Worm (Caenorhabditis elegans): Measurements from ENCODE around the gene ptp-8.
A peak's percentile ranks its signal among the peaks of the same experiment; 100 is the strongest.

ptp-8 gene

DNA sequence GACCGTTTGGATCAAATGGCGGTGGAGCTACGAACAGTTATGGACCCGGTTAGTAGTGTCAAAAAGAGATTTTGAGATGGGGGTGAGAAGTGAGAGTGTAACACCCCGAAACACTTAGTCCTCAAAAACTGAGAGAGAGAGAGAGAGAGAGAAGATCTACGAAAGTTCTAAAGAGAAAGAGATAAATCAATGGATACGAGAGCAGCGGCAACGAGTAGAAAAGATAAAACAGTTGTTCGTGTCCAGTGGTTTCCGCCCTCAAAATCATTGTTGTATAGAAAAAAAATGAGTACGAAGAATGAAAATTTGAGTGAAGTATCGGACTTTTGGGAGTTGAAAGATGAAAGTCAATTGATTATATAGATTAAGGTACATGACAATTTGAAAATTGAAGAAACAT, 47.1 kb downstream of the ptp-8 start:
- no peak for TF ChIP-seq sem-2 (GFP tag; optimal IDR thresholded peaks at IDR 0.05)
- TF ChIP-seq ztf-11 (tag; optimal IDR thresholded peaks at IDR 0.05), result no peak
- TF ChIP-seq nhr-76 (tag; optimal IDR thresholded peaks at IDR 0.05), result no peak
- no peak for TF ChIP-seq ceh-83 (GFP tag; optimal IDR thresholded peaks at IDR 0.05)
- TF ChIP-seq elt-3 (tag; optimal IDR thresholded peaks at IDR 0.05), result no peak
- no peak for TF ChIP-seq zip-8 (tag; optimal IDR thresholded peaks at IDR 0.05)
- TF ChIP-seq cnd-1 (tag; optimal IDR thresholded peaks at IDR 0.05), result no peak
- TF ChIP-seq ceh-43 (GFP tag; optimal IDR thresholded peaks at IDR 0.05), result no peak
- no peak for TF ChIP-seq unc-39 (tag; optimal IDR thresholded peaks at IDR 0.05)
- no peak for TF ChIP-seq bed-3 (GFP tag; optimal IDR thresholded peaks at IDR 0.05)
- TF ChIP-seq unc-62 (GFP tag; optimal IDR thresholded peaks at IDR 0.05), result peak; percentile 61
- peak; percentile 86 for TF ChIP-seq hlh-1 (tag; optimal IDR thresholded peaks at IDR 0.05)
- no peak for TF ChIP-seq M03D4.4 (tag; optimal IDR thresholded peaks at IDR 0.05)
- no peak for TF ChIP-seq pha-4 (tag; optimal IDR thresholded peaks at IDR 0.05)
- no peak for TF ChIP-seq drap-1 (GFP tag; optimal IDR thresholded peaks at IDR 0.05)
- TF ChIP-seq nhr-28 (tag; optimal IDR thresholded peaks at IDR 0.05), result no peak
- no peak for TF ChIP-seq lin-32 (GFP tag; optimal IDR thresholded peaks at IDR 0.05)
- no peak for TF ChIP-seq nhr-12 (tag; optimal IDR thresholded peaks at IDR 0.05)
- no peak for TF ChIP-seq mab-5 (tag; optimal IDR thresholded peaks at IDR 0.05)
- no peak for TF ChIP-seq tbx-8 (GFP tag; optimal IDR thresholded peaks at IDR 0.05)
- TF ChIP-seq ceh-39 (tag; optimal IDR thresholded peaks at IDR 0.05), result no peak
- TF ChIP-seq lsy-2 (tag; optimal IDR thresholded peaks at IDR 0.05), result no peak
- peak; percentile 57 for TF ChIP-seq unc-120 (tag; optimal IDR thresholded peaks at IDR 0.05; ENCODE audit: poor library complexity, severe bottlenecking)
- TF ChIP-seq ham-2 (GFP tag; optimal IDR thresholded peaks at IDR 0.05), result no peak
- no peak for TF ChIP-seq nhr-2 (tag; optimal IDR thresholded peaks at IDR 0.05)
- TF ChIP-seq sptf-1 (tag; optimal IDR thresholded peaks at IDR 0.05), result no peak
- no peak for TF ChIP-seq nhr-237 (tag; optimal IDR thresholded peaks at IDR 0.05)

DNA sequence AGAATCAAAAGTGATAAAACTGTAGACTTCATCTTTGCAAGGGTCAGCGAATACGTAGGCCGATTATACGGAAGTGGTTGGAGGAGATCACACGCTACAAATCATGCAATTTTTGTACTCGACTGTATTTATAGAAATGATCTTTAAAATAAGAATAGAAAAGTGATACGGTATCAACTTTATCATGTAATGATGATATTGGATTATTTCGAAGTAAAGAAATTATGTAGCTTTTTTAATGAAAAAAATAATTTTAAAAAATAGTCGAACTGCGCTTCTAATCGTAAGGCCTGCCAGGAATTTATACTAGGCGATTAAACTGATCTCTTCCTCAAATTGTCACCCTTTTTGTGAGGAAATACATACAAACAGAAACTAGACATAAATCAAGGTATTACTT, 52.0 kb downstream of the ptp-8 start, which contains the start of gene B0496.11:
Gene B0496.11, minus strand, starts transcription at position 101 of the 400 bp plus-strand sequence.
- TF ChIP-seq M03D4.4 (tag; optimal IDR thresholded peaks at IDR 0.05), result no peak
- TF ChIP-seq unc-39 (tag; optimal IDR thresholded peaks at IDR 0.05), result no peak
- no peak for TF ChIP-seq sem-2 (GFP tag; optimal IDR thresholded peaks at IDR 0.05)
- no peak for TF ChIP-seq drap-1 (GFP tag; optimal IDR thresholded peaks at IDR 0.05)
- TF ChIP-seq nhr-2 (tag; optimal IDR thresholded peaks at IDR 0.05), result no peak
- TF ChIP-seq ceh-43 (GFP tag; optimal IDR thresholded peaks at IDR 0.05), result no peak
- no peak for TF ChIP-seq ceh-39 (tag; optimal IDR thresholded peaks at IDR 0.05)
- no peak for TF ChIP-seq ces-1 (GFP tag; optimal IDR thresholded peaks at IDR 0.05)
- TF ChIP-seq pha-4 (tag; optimal IDR thresholded peaks at IDR 0.05), result no peak
- TF ChIP-seq snpc-4 (tag; optimal IDR thresholded peaks at IDR 0.05), result no peak
- no peak for TF ChIP-seq ztf-11 (tag; optimal IDR thresholded peaks at IDR 0.05)
- TF ChIP-seq mab-5 (tag; optimal IDR thresholded peaks at IDR 0.05), result no peak

Measured in whole organism, mixed stage, embryonic.